Fruit fly (Drosophila melanogaster) whole organism, wandering third instar larva: ENCODE measurements around the gene Spn75F.

Experiments
- Abd-B ChIP-seq: fragments of >200 bp; optimal IDR thresholded peaks from 2 replicates; lab custom pipeline; 2017; ENCODE audit warnings: missing biosample characterization, missing genetic modification characterization
- CG32264 ChIP-seq: fragments of 200-800 bp; sonication (Bioruptor generic); optimal IDR thresholded peaks from 2 replicates; lab custom pipeline; 2016; ENCODE audit warnings: missing biosample characterization, missing genetic modification characterization
- CG9705 ChIP-seq: fragments of 200-800 bp; sonication (Bioruptor generic); optimal IDR thresholded peaks from 2 replicates; lab custom pipeline; 2018; ENCODE audit warnings: missing biosample characterization, mild to moderate bottlenecking, missing genetic modification characterization
- Dfd ChIP-seq: fragments of >200 bp; optimal IDR thresholded peaks from 2 replicates; lab custom pipeline; 2017; ENCODE audit warnings: missing biosample characterization, missing genetic modification characterization
- Dif ChIP-seq: fragments of 200-275, 200-300 bp; sonication (Bioruptor generic); optimal IDR thresholded peaks from 2 replicates; lab custom pipeline; 2018; ENCODE audit warnings: missing biosample characterization, missing genetic modification characterization; ENCODE audit not compliant: partially characterized antibody
- Hnf4 ChIP-seq: fragments of 200-800 bp; sonication (Bioruptor generic); optimal IDR thresholded peaks from 2 replicates; lab custom pipeline; 2016; ENCODE audit warnings: missing biosample characterization, mild to moderate bottlenecking, missing genetic modification characterization
- Hr78 ChIP-seq: fragments of >200 bp; optimal IDR thresholded peaks from 2 replicates; lab custom pipeline; 2017; ENCODE audit warnings: missing biosample characterization, missing genetic modification characterization
- Hr83 ChIP-seq: fragments of 200-300 bp; sonication (Bioruptor generic); optimal IDR thresholded peaks from 2 replicates; lab custom pipeline; 2016; ENCODE audit warnings: missing biosample characterization, mild to moderate bottlenecking, missing genetic modification characterization, moderate library complexity; ENCODE audit not compliant: poor library complexity, severe bottlenecking
- Jra ChIP-seq: sonication (Bioruptor generic); optimal IDR thresholded peaks from 2 replicates; lab custom pipeline; 2016; ENCODE audit warnings: missing biosample characterization, missing genetic modification characterization
- Mio ChIP-seq: sonication (Bioruptor generic); optimal IDR thresholded peaks from 2 replicates; lab custom pipeline; 2016; ENCODE audit warnings: missing biosample characterization, missing genetic modification characterization
- Myc ChIP-seq: fragments of >200 bp; optimal IDR thresholded peaks from 2 replicates; lab custom pipeline; 2017
- N ChIP-seq: fragments of >200 bp; optimal IDR thresholded peaks from 2 replicates; lab custom pipeline; 2018; ENCODE audit warnings: missing biosample characterization, missing external identifiers, missing genetic modification characterization
- OdsH ChIP-seq: fragments of 200-800 bp; sonication (Bioruptor generic); optimal IDR thresholded peaks from 2 replicates; lab custom pipeline; 2016; ENCODE audit warnings: missing biosample characterization, mild to moderate bottlenecking, missing genetic modification characterization
- Rel ChIP-seq, 2 experiments: fragments of 200-800 bp; sonication (Bioruptor generic) in 1 of 2; optimal IDR thresholded peaks; 2 replicates in 1 of 2; 3 replicates in 1 of 2; lab custom pipeline; 2016 to 2019; ENCODE audit warnings: mild to moderate bottlenecking in 2 of 2, missing biosample characterization in 2 of 2, missing genetic modification characterization in 2 of 2, moderate library complexity in 1 of 2
- Sp1 ChIP-seq: fragments of 200-800 bp; sonication (Bioruptor generic); optimal IDR thresholded peaks from 3 replicates; lab custom pipeline; 2019; ENCODE audit warnings: missing biosample characterization, mild to moderate bottlenecking, missing genetic modification characterization, moderate library complexity
- Vsx2 ChIP-seq: fragments of 200-300, 225-300 bp; sonication (Bioruptor generic); optimal IDR thresholded peaks from 2 replicates; lab custom pipeline; 2018; ENCODE audit warnings: missing biosample characterization, missing genetic modification characterization; ENCODE audit not compliant: partially characterized antibody
- br ChIP-seq: fragments of 200-800 bp; sonication (Bioruptor generic); optimal IDR thresholded peaks from 2 replicates; lab custom pipeline; 2016; ENCODE audit warnings: missing biosample characterization, missing genetic modification characterization
- brk ChIP-seq: fragments of 200-800 bp; sonication (Bioruptor generic); optimal IDR thresholded peaks from 2 replicates; lab custom pipeline; 2016; ENCODE audit warnings: missing biosample characterization, mild to moderate bottlenecking, missing genetic modification characterization
- dmrt93B ChIP-seq: fragments of 200-800 bp; sonication (Bioruptor generic); optimal IDR thresholded peaks from 2 replicates; lab custom pipeline; 2018; ENCODE audit warnings: missing biosample characterization, mild to moderate bottlenecking, missing genetic modification characterization
- foxo ChIP-seq, 2 experiments: fragments of 200-800 bp; sonication (Bioruptor generic); optimal IDR thresholded peaks; 2 replicates in 1 of 2; 3 replicates in 1 of 2; lab custom pipeline; 2016 to 2017; ENCODE audit warnings: missing biosample characterization in 2 of 2, missing genetic modification characterization in 2 of 2
- fru ChIP-seq: fragments of 200-800 bp; sonication (Bioruptor generic); optimal IDR thresholded peaks from 3 replicates; lab custom pipeline; 2016; ENCODE audit warnings: missing biosample characterization, mild to moderate bottlenecking, missing genetic modification characterization
- h ChIP-seq: fragments of 200-800 bp; sonication (Bioruptor generic); optimal IDR thresholded peaks from 3 replicates; lab custom pipeline; 2016; ENCODE audit warnings: missing biosample characterization, mild to moderate bottlenecking, missing genetic modification characterization
- jim ChIP-seq: fragments of 175-275, 200-325 bp; sonication (Bioruptor generic); optimal IDR thresholded peaks from 2 replicates; lab custom pipeline; 2016; ENCODE audit warnings: missing biosample characterization, mild to moderate bottlenecking, missing genetic modification characterization
- lola ChIP-seq: fragments of >200 bp; optimal IDR thresholded peaks from 2 replicates; lab custom pipeline; 2017; ENCODE audit warnings: missing biosample characterization, missing genetic modification characterization
- pan ChIP-seq: fragments of >200 bp; optimal IDR thresholded peaks from 2 replicates; lab custom pipeline; 2017
- rgr ChIP-seq: fragments of 200-800 bp; sonication (Bioruptor generic); optimal IDR thresholded peaks from 3 replicates; lab custom pipeline; 2016; ENCODE audit warnings: missing biosample characterization, mild to moderate bottlenecking, missing genetic modification characterization
- sage ChIP-seq: fragments of 200-800 bp; sonication (Bioruptor generic); optimal IDR thresholded peaks from 2 replicates; lab custom pipeline; 2016; ENCODE audit warnings: missing biosample characterization, mild to moderate bottlenecking, missing genetic modification characterization
- sv ChIP-seq: fragments of 200-800 bp; sonication (Bioruptor generic); optimal IDR thresholded peaks from 3 replicates; lab custom pipeline; 2016; ENCODE audit warnings: missing biosample characterization, missing genetic modification characterization
- tai ChIP-seq: sonication (Bioruptor generic); optimal IDR thresholded peaks from 2 replicates; lab custom pipeline; 2016; ENCODE audit warnings: missing biosample characterization, missing genetic modification characterization
- usp ChIP-seq: fragments of >200 bp; optimal IDR thresholded peaks from 2 replicates; lab custom pipeline; 2017; ENCODE audit warnings: missing biosample characterization, missing genetic modification characterization
- woc ChIP-seq: sonication (Bioruptor generic); optimal IDR thresholded peaks from 2 replicates; lab custom pipeline; 2016; ENCODE audit warnings: missing biosample characterization, mild to moderate bottlenecking, missing genetic modification characterization

The Spn75F gene

dm6 chr3L:19097665-19098082, 31.8 kb downstream of the Spn75F start, which contains the start of the genes Naxd and CG14079 (continued):
- TF ChIP-seq Sp1 (GFP tag; lab: Kevin White, UChicago) (peak; percentile 62), br (GFP tag; lab: Kevin White, UChicago) (peak; percentile 63)

- TF ChIP-seq usp (GFP tag; lab: Kevin White, UChicago), result no peak
- TF ChIP-seq Dfd (GFP tag; lab: Kevin White, UChicago), result peak; percentile 59
These were observed 32.4 kb downstream of the Spn75F start for dm6 chr3L:19097102-19097501.

dm6 chr3L:19096032-19096431, 33.4 kb downstream of the Spn75F start, which contains the start of gene CNPYb:
CNPYb (minus strand) TSS chr3L:19096217.
- TF ChIP-seq brk (GFP tag; lab: Kevin White, UChicago) (no peak), tai (no peak), Dif (GFP tag; lab: Kevin White, UChicago) (no peak), rgr (GFP tag; lab: Kevin White, UChicago) (no peak), Hr83 (GFP tag; lab: Kevin White, UChicago) (no peak), pan (lab: Kevin White, UChicago) (no peak), N (GFP tag; lab: Kevin White, UChicago) (no peak), lola (GFP tag; lab: Kevin White, UChicago) (no peak), sv (GFP tag; lab: Kevin White, UChicago) (no peak), Rel (GFP tag; optimal IDR thresholded peaks at IDR 0.05; lab: Kevin White, UChicago) (no peak), Rel (tag; optimal IDR thresholded peaks at IDR 0.05; lab: Kevin White, UChicago) (no peak), CG32264 (GFP tag; lab: Kevin White, UChicago) (no peak), Jra (GFP tag; lab: Kevin White, UChicago) (no peak), Abd-B (GFP tag; lab: Kevin White, UChicago) (no peak), woc (peak; percentile 34), Myc (lab: Kevin White, UChicago) (peak; percentile 72), Dfd (GFP tag; lab: Kevin White, UChicago) (no peak), Hnf4 (GFP tag; lab: Kevin White, UChicago) (no peak), jim (no peak), br (GFP tag; lab: Kevin White, UChicago) (no peak), h (GFP tag; lab: Kevin White, UChicago) (no peak), sage (GFP tag; lab: Kevin White, UChicago) (peak; percentile 47), OdsH (no peak), Sp1 (GFP tag; lab: Kevin White, UChicago) (peak; percentile 21), CG9705 (GFP tag; lab: Kevin White, UChicago) (peak; percentile 6), fru (no peak), foxo (GFP tag; optimal IDR thresholded peaks at IDR 0.05; lab: Kevin White, UChicago) (no peak)

DNA sequence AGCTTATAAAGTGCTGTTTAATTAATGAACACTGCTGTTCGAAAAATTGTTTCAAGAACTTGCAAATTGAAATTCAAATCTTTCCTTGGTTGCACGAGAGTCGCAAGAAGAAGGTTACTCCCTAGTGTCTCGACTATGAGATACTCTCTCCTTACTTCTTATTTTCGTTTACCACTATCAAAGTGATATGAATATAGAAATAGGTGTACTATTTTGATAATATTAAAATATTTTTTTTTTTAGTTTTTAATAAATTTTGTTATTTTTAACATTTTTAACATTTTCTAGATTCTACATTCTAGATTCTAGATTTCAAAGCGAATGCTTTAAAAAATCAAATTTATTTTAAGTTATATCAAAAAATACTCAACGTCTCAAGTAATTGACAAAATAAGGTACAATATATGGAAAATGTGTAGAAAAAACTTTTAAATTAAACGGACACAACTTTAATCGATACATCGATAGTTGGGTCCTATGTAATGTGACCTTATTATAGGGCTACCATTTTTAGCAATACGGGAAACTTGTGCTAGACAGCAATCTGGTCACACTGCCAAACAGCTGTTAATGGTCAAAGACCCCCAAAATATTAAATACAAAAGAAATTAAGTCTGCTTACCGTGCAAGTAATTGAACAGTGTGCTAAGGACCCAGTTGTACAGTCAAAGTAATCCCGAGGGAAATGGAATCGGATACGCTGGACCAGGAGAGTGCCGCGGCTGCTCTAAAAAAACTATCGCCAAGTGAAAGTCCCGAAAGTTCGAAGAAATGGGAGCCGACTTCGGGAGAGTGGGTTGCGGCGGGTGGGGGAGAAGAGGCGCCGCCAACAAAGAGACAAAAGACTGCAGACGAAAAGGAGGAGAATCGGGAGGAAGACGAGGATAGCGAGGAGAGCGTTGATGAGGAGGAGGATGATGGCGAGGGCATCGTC, 37.1 kb downstream of the Spn75F start, which contains the start of gene MESR6:
MESR6 (plus strand) TSS at position 546 of the 934 bp plus-strand sequence.
- TF ChIP-seq Rel (GFP tag; optimal IDR thresholded peaks at IDR 0.05; lab: Kevin White, UChicago) (no peak), Rel (tag; optimal IDR thresholded peaks at IDR 0.05; lab: Kevin White, UChicago) (peak; percentile 79), h (GFP tag; lab: Kevin White, UChicago) (peak; percentile 22), Sp1 (GFP tag; lab: Kevin White, UChicago) (peak; percentile 17), N (GFP tag; lab: Kevin White, UChicago) (no peak), Hr83 (GFP tag; lab: Kevin White, UChicago) (peak; percentile 30)
- TF ChIP-seq, all 38 proteins: peak for 4

- no peak for TF ChIP-seq Hr83 (GFP tag; lab: Kevin White, UChicago)
- TF ChIP-seq Mio, result no peak
- no peak for TF ChIP-seq dmrt93B (GFP tag; lab: Kevin White, UChicago)
- TF ChIP-seq Abd-B (GFP tag; lab: Kevin White, UChicago), result no peak
- TF ChIP-seq Jra (GFP tag; lab: Kevin White, UChicago), result no peak
- TF ChIP-seq sage (GFP tag; lab: Kevin White, UChicago), result peak; percentile 24
- no peak for TF ChIP-seq Hr78
- TF ChIP-seq Vsx2 (GFP tag; lab: Kevin White, UChicago), result no peak
- no peak for TF ChIP-seq Myc (lab: Kevin White, UChicago)
- no peak for TF ChIP-seq brk (GFP tag; lab: Kevin White, UChicago)
- no peak for TF ChIP-seq usp (GFP tag; lab: Kevin White, UChicago)
- no peak for TF ChIP-seq woc
- no peak for TF ChIP-seq fru
- peak; percentile 61 for TF ChIP-seq Dfd (GFP tag; lab: Kevin White, UChicago)
- peak; percentile 7 for TF ChIP-seq Dif (GFP tag; lab: Kevin White, UChicago)
These were observed 37.9 kb downstream of the Spn75F start for dm6 chr3L:19091423-19092124.
